Worm (Caenorhabditis elegans): ENCODE measurements around the gene C25F9.2.

DNA sequence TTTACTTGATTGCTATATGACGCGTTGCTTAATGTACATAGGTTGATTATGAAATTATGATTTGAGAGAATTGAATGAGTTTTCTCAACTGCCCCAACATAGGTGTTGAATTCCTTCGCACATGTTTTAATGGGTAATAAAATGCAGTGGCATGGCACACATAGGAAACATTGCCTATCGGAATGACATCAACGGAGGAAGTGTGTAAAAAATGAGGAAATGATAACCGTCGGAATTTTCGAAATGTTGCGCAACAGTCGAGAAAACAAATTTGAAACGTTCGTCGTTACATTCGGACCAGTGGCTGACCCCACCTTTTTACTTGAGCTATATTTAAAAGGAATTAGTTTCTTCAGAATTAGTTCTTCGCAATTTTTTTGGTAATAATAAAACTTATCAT lies 10.8 kb downstream of the C25F9.2 start:
- no peak for TF ChIP-seq pha-4 (tag; optimal IDR thresholded peaks at IDR 0.05)
- no peak for TF ChIP-seq fos-1 (tag; optimal IDR thresholded peaks at IDR 0.05)
- no peak for TF ChIP-seq R02D3.7 (tag; optimal IDR thresholded peaks at IDR 0.05)
- no peak for TF ChIP-seq jun-1 (tag; optimal IDR thresholded peaks at IDR 0.05)
- TF ChIP-seq snpc-4 (tag; optimal IDR thresholded peaks at IDR 0.05) = no peak
- TF ChIP-seq nfya-1 (tag; optimal IDR thresholded peaks at IDR 0.05; ENCODE audit: insufficient read depth) = no peak
- TF ChIP-seq ztf-11 (tag; optimal IDR thresholded peaks at IDR 0.05) = no peak

Measured in whole organism, L3 larva.